Fruit fly (Drosophila melanogaster) whole organism, embryonic: Measurements from ENCODE around the gene kek2.

Experiments
- ATbp ChIP-seq: fragments of 200-800 bp; sonication (Bioruptor generic); optimal IDR thresholded peaks from 2 replicates; lab custom pipeline; 2017; ENCODE audit warnings: missing biosample characterization, mild to moderate bottlenecking, missing genetic modification characterization, missing genetic modification reagents
- Abd-B ChIP-seq: fragments of 200-800 bp; sonication (Bioruptor generic); optimal IDR thresholded peaks from 2 replicates; lab custom pipeline; 2018; ENCODE audit warnings: missing biosample characterization, mild to moderate bottlenecking, missing genetic modification characterization, moderate library complexity
- Awh ChIP-seq: fragments of 200-800 bp; sonication (Bioruptor generic); IDR thresholded peaks from 2 replicates; pipeline ENCODE4, ENCODE4 v1.3.6; 2022; ENCODE audit warnings: missing biosample characterization, missing genetic modification characterization
- Bgb ChIP-seq: fragments of 200-800 bp; sonication (Bioruptor generic); IDR thresholded peaks from 2 replicates; pipeline ENCODE4 v1.3.6; 2022; ENCODE audit warnings: missing biosample characterization, missing genetic modification characterization; ENCODE audit not compliant: partially characterized antibody
- CG10654 ChIP-seq: fragments of 200-800 bp; sonication (Bioruptor generic); optimal IDR thresholded peaks from 2 replicates; lab custom pipeline; 2016; ENCODE audit warnings: missing biosample characterization, missing genetic modification characterization
- CG11456 ChIP-seq: fragments of 200-800 bp; sonication (Bioruptor generic); IDR thresholded peaks from 3 replicates; pipeline ENCODE4 v1.3.6; 2022; ENCODE audit warnings: missing biosample characterization, missing genetic modification characterization
- CG11696 ChIP-seq: fragments of 200-800 bp; sonication (Bioruptor generic); IDR thresholded peaks from 2 replicates; pipeline ENCODE4 v1.3.6; 2022; ENCODE audit warnings: missing biosample characterization, missing genetic modification characterization
- CG15011 ChIP-seq: fragments of 200-800 bp; sonication (Bioruptor generic); optimal IDR thresholded peaks from 3 replicates; lab custom pipeline; 2018; ENCODE audit warnings: missing biosample characterization, mild to moderate bottlenecking, missing genetic modification characterization
- CG18599 ChIP-seq: fragments of 200-800 bp; sonication (Bioruptor generic); optimal IDR thresholded peaks from 3 replicates; lab custom pipeline; 2017; ENCODE audit warnings: missing biosample characterization, missing genetic modification characterization, mild to moderate bottlenecking, moderate library complexity, missing genetic modification reagents
- CG2875 ChIP-seq: fragments of 200-800 bp; sonication (Bioruptor generic); optimal IDR thresholded peaks from 2 replicates; lab custom pipeline; 2017; ENCODE audit warnings: missing biosample characterization, mild to moderate bottlenecking, missing genetic modification characterization, missing genetic modification reagents
- CG3995 ChIP-seq: fragments of 200-800 bp; sonication (Bioruptor generic); optimal IDR thresholded peaks from 3 replicates; lab custom pipeline; 2016; ENCODE audit warnings: missing biosample characterization, missing genetic modification characterization
- CG4424 ChIP-seq: fragments of 200-800 bp; sonication (Bioruptor generic); optimal IDR thresholded peaks from 3 replicates; lab custom pipeline; 2016; ENCODE audit warnings: missing biosample characterization, missing genetic modification characterization
- CG4617 ChIP-seq: fragments of 200-800 bp; sonication (Bioruptor generic); optimal IDR thresholded peaks from 3 replicates; lab custom pipeline; 2016; ENCODE audit warnings: missing biosample characterization, missing genetic modification characterization, borderline replicate concordance
- CG6765 ChIP-seq: fragments of 200-800 bp; sonication (Bioruptor generic); optimal IDR thresholded peaks from 3 replicates; lab custom pipeline; 2017; ENCODE audit warnings: missing biosample characterization, mild to moderate bottlenecking, missing genetic modification characterization
- CG7271 ChIP-seq: fragments of 200-800 bp; sonication (Bioruptor generic); optimal IDR thresholded peaks from 2 replicates; lab custom pipeline; 2018; ENCODE audit warnings: missing biosample characterization, mild to moderate bottlenecking, missing genetic modification characterization, moderate library complexity
- CG7745 ChIP-seq: fragments of 200-800 bp; sonication (Bioruptor generic); optimal IDR thresholded peaks from 2 replicates; lab custom pipeline; 2018; ENCODE audit warnings: missing biosample characterization, mild to moderate bottlenecking, missing genetic modification characterization, moderate library complexity
- CG8765 ChIP-seq: fragments of 200-800 bp; sonication (Bioruptor generic); IDR thresholded peaks from 2 replicates; pipeline ENCODE4 v1.3.6; 2022; ENCODE audit warnings: missing biosample characterization, missing genetic modification characterization
- Dbx ChIP-seq: fragments of 200-800 bp; sonication (Bioruptor generic); IDR thresholded peaks from 3 replicates; pipeline ENCODE4 v1.3.6; 2022; ENCODE audit warnings: missing biosample characterization, missing genetic modification characterization
- Dip2 ChIP-seq: fragments of 200-800 bp; sonication (Bioruptor generic); IDR thresholded peaks from 2 replicates; pipeline ENCODE4 v1.3.6; 2022; ENCODE audit warnings: missing biosample characterization, missing genetic modification characterization
- Doc3 ChIP-seq: fragments of 200-800 bp; sonication (Bioruptor generic); IDR thresholded peaks from 3 replicates; pipeline ENCODE4 v1.3.6; 2022; ENCODE audit warnings: missing biosample characterization, missing genetic modification characterization; ENCODE audit not compliant: partially characterized antibody
- Hmr ChIP-seq: fragments of 200-800 bp; sonication (Bioruptor generic); optimal IDR thresholded peaks from 3 replicates; lab custom pipeline; 2017; ENCODE audit warnings: mild to moderate bottlenecking, missing biosample characterization, missing genetic modification reagents, missing genetic modification characterization
- Jarid2 ChIP-seq: fragments of 200-800 bp; sonication (Bioruptor generic); optimal IDR thresholded peaks from 3 replicates; lab custom pipeline; 2017; ENCODE audit warnings: mild to moderate bottlenecking, missing biosample characterization, missing genetic modification reagents, missing genetic modification characterization
- MBD-R2 ChIP-seq: fragments of 200-800 bp; sonication (Bioruptor generic); IDR thresholded peaks from 2 replicates; pipeline ENCODE4 v1.3.6; 2022; ENCODE audit warnings: missing biosample characterization, missing genetic modification characterization
- Med ChIP-seq: fragments of 200-800 bp; sonication (Bioruptor generic); peaks from one replicate; lab custom pipeline; 2016; ENCODE audit warnings: missing biosample characterization, missing genetic modification characterization, mild to moderate bottlenecking, inconsistent platforms, moderate library complexity
- Nf-YB ChIP-seq: fragments of 200-800 bp; sonication (Bioruptor generic); optimal IDR thresholded peaks from 3 replicates; lab custom pipeline; 2019; ENCODE audit warnings: missing biosample characterization, mild to moderate bottlenecking, missing genetic modification characterization, moderate library complexity
- Oli ChIP-seq: fragments of 200-800 bp; sonication (Bioruptor generic); optimal IDR thresholded peaks from 2 replicates; lab custom pipeline; 2018; ENCODE audit warnings: missing biosample characterization, mild to moderate bottlenecking, missing genetic modification characterization, moderate library complexity
- Pdp1 ChIP-seq, 2 experiments: fragments of 200-800 bp; sonication (Bioruptor generic); optimal IDR thresholded peaks; 3 replicates each; lab custom pipeline; 2016; ENCODE audit warnings: missing biosample characterization in 2 of 2, missing genetic modification characterization in 2 of 2, mild to moderate bottlenecking in 1 of 2, moderate library complexity in 1 of 2
- Ravus ChIP-seq: fragments of 200-800 bp; sonication (Bioruptor generic); IDR thresholded peaks from 2 replicates; pipeline ENCODE4 v1.3.6; 2022; ENCODE audit warnings: missing biosample characterization, missing genetic modification characterization
- Side ChIP-seq: fragments of 200-800 bp; sonication (Bioruptor generic); optimal IDR thresholded peaks from 2 replicates; lab custom pipeline; 2016; ENCODE audit warnings: missing biosample characterization, missing genetic modification characterization
- Sin3A ChIP-seq: fragments of >200 bp; optimal IDR thresholded peaks from 2 replicates; lab custom pipeline; 2018
- Sry-β ChIP-seq: fragments of 200-800 bp; sonication (Bioruptor generic); optimal IDR thresholded peaks from 2 replicates; lab custom pipeline; 2018; ENCODE audit warnings: missing biosample characterization, mild to moderate bottlenecking, missing genetic modification characterization, moderate library complexity
- Tbp ChIP-seq: fragments of >200 bp; optimal IDR thresholded peaks from 2 replicates; lab custom pipeline; 2018; ENCODE audit warnings: missing biosample characterization, missing genetic modification characterization
- Trl ChIP-seq, 3 experiments: fragments of >200 bp in 2 of 3; fragments of 200-800 bp in 1 of 3; sonication (Bioruptor generic) in 1 of 3; optimal IDR thresholded peaks; 2 replicates in 1 of 3; 3 replicates in 2 of 3; lab custom pipeline; 2016 to 2017; ENCODE audit warnings: missing biosample characterization in 1 of 3, missing genetic modification characterization in 1 of 3
- ase ChIP-seq: fragments of 200-800 bp; sonication (Bioruptor generic); IDR thresholded peaks from 3 replicates; pipeline ENCODE4 v1.3.6; 2022; ENCODE audit warnings: missing biosample characterization, missing genetic modification characterization
- bcd ChIP-seq: fragments of 200-800 bp; sonication (Bioruptor generic); optimal IDR thresholded peaks from 2 replicates; lab custom pipeline; 2017; ENCODE audit warnings: missing biosample characterization, mild to moderate bottlenecking, missing genetic modification characterization
- cg ChIP-seq: fragments of 200-800 bp; sonication (Bioruptor generic); optimal IDR thresholded peaks from 3 replicates; lab custom pipeline; 2019; ENCODE audit warnings: missing biosample characterization, mild to moderate bottlenecking, missing genetic modification characterization, moderate library complexity
- dpn ChIP-seq, 2 experiments: fragments of 200-800 bp; sonication (Bioruptor generic); optimal IDR thresholded peaks; 3 replicates each; lab custom pipeline; 2016; ENCODE audit warnings: missing biosample characterization in 2 of 2, missing genetic modification characterization in 2 of 2
- ems ChIP-seq: fragments of 200-800 bp; sonication (Bioruptor generic); optimal IDR thresholded peaks from 3 replicates; lab custom pipeline; 2016; ENCODE audit warnings: missing biosample characterization, missing genetic modification characterization
- ewg ChIP-seq: fragments of 200-800 bp; sonication (Bioruptor generic); optimal IDR thresholded peaks from 3 replicates; lab custom pipeline; 2017; ENCODE audit warnings: mild to moderate bottlenecking, missing biosample characterization, missing genetic modification reagents, missing genetic modification characterization
- fu2 ChIP-seq: fragments of 200-800 bp; sonication (Bioruptor generic); optimal IDR thresholded peaks from 2 replicates; lab custom pipeline; 2016; ENCODE audit warnings: missing biosample characterization, missing genetic modification characterization
- grau ChIP-seq: fragments of 200-800 bp; optimal IDR thresholded peaks from 3 replicates; lab custom pipeline; 2019; ENCODE audit warnings: missing biosample characterization, mild to moderate bottlenecking, missing genetic modification characterization, moderate library complexity
- jumu ChIP-seq: fragments of 200-800 bp; sonication (Bioruptor generic); optimal IDR thresholded peaks from 3 replicates; lab custom pipeline; 2016; ENCODE audit warnings: missing biosample characterization, missing genetic modification characterization
- kah ChIP-seq: fragments of 200-800 bp; sonication (Bioruptor generic); optimal IDR thresholded peaks from 2 replicates; lab custom pipeline; 2018; ENCODE audit warnings: missing biosample characterization, mild to moderate bottlenecking, missing genetic modification characterization
- lola ChIP-seq, 3 experiments: fragments of >200 bp in 2 of 3; fragments of 200-800 bp in 1 of 3; sonication (Bioruptor generic) in 1 of 3; optimal IDR thresholded peaks; 2 replicates each; lab custom pipeline; 2017 to 2019; ENCODE audit warnings: missing biosample characterization in 3 of 3, missing genetic modification characterization in 3 of 3, mild to moderate bottlenecking in 1 of 3, moderate library complexity in 1 of 3
- pb ChIP-seq: fragments of 200-800 bp; sonication (Bioruptor generic); optimal IDR thresholded peaks from 3 replicates; lab custom pipeline; 2016; ENCODE audit warnings: missing biosample characterization, missing genetic modification characterization
- pho ChIP-seq: fragments of 200-800 bp; sonication (Bioruptor generic); optimal IDR thresholded peaks from 2 replicates; lab custom pipeline; 2016; ENCODE audit warnings: missing biosample characterization, missing genetic modification characterization
- row ChIP-seq: fragments of 200-800 bp; sonication (Bioruptor generic); IDR thresholded peaks from 3 replicates; pipeline ENCODE4 v1.3.6; 2022; ENCODE audit warnings: missing biosample characterization, missing genetic modification characterization
- sd ChIP-seq: fragments of 200-800 bp; sonication (Bioruptor generic); optimal IDR thresholded peaks from 3 replicates; lab custom pipeline; 2018; ENCODE audit warnings: missing biosample characterization, mild to moderate bottlenecking, missing genetic modification characterization, moderate library complexity
- so ChIP-seq: fragments of 200-800 bp; sonication (Bioruptor generic); IDR thresholded peaks from 3 replicates; pipeline ENCODE4 v1.3.6; 2022; ENCODE audit warnings: missing biosample characterization, missing genetic modification characterization
- ssp ChIP-seq: fragments of 200-800 bp; sonication (Bioruptor generic); IDR thresholded peaks from 2 replicates; pipeline ENCODE4 v1.3.6; 2022; ENCODE audit warnings: missing biosample characterization, missing genetic modification characterization
- tap ChIP-seq: fragments of 200-800 bp; optimal IDR thresholded peaks from 3 replicates; lab custom pipeline; 2019; ENCODE audit warnings: missing biosample characterization, mild to moderate bottlenecking, missing genetic modification characterization, moderate library complexity

Gene kek2

DNA sequence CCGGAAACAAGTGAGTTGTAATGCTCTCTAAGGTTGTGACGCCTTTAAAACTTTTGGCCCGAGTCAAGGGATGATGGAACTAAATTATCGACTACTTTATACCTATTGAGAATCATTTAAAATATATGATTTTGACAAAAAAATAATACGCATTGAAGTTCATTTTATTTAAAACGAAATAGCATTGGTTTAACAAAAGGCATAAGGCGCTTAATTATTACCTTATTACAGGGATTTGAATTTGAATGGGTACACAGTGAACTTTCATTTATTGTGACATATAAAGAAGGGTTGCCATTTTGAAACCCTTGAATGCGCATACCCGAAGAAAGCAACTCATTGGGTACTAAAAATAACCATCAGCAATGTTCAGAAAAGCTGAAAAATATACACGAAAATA, 7.3 kb downstream of the kek2 start (continued):
- no peak for TF ChIP-seq pho (GFP tag; lab: Kevin White, UChicago)
- TF ChIP-seq kah (GFP tag; lab: Kevin White, UChicago): no peak
- TF ChIP-seq ewg (GFP tag; lab: Kevin White, UChicago): no peak
- no peak for TF ChIP-seq CG7271 (tag; lab: Kevin White, UChicago)
- no peak for TF ChIP-seq sd (tag; lab: Kevin White, UChicago)
- no peak for TF ChIP-seq Nf-YB (GFP tag; lab: Kevin White, UChicago)
- no peak for TF ChIP-seq Side (GFP tag; lab: Kevin White, UChicago)
- no peak for TF ChIP-seq Awh (GFP tag; lab: Robert Waterston, UW)
- TF ChIP-seq Trl (optimal IDR thresholded peaks at IDR 0.05; lab: Kevin White, UChicago): no peak
- no peak for TF ChIP-seq Trl (GFP tag; optimal IDR thresholded peaks at IDR 0.05; lab: Kevin White, UChicago)
- TF ChIP-seq CG10654: no peak
- TF ChIP-seq Abd-B: no peak
- TF ChIP-seq bcd: no peak
- no peak for TF ChIP-seq ems (GFP tag; lab: Kevin White, UChicago)
- no peak for TF ChIP-seq CG11696 (GFP tag; lab: Robert Waterston, UW)
- peak; percentile 41 for TF ChIP-seq Oli
- no peak for TF ChIP-seq CG3995 (GFP tag; lab: Kevin White, UChicago)
- TF ChIP-seq CG18599 (GFP tag; lab: Kevin White, UChicago): peak; percentile 41
- TF ChIP-seq Bgb (GFP tag; lab: Robert Waterston, UW): no peak
- no peak for TF ChIP-seq Doc3 (GFP tag; lab: Robert Waterston, UW)
- TF ChIP-seq ssp (GFP tag; lab: Robert Waterston, UW): no peak
- no peak for TF ChIP-seq Dip2 (GFP tag; lab: Robert Waterston, UW)
- TF ChIP-seq CG15011 (GFP tag; lab: Kevin White, UChicago): no peak
- peak; percentile 43 for TF ChIP-seq grau
- TF ChIP-seq MBD-R2: no peak
- TF ChIP-seq Hmr (GFP tag; lab: Kevin White, UChicago): peak; percentile 26
- no peak for TF ChIP-seq ase (GFP tag; lab: Robert Waterston, UW)
- peak; percentile 62 for TF ChIP-seq row (GFP tag; lab: Robert Waterston, UW)
- TF ChIP-seq jumu (GFP tag; lab: Kevin White, UChicago): no peak
- TF ChIP-seq Ravus (GFP tag; lab: Robert Waterston, UW): no peak
- no peak for TF ChIP-seq Sry-β (GFP tag; lab: Kevin White, UChicago)
- TF ChIP-seq CG2875: no peak
- TF ChIP-seq CG4617 (GFP tag; lab: Kevin White, UChicago): no peak
- TF ChIP-seq Jarid2 (GFP tag; lab: Kevin White, UChicago): no peak
- TF ChIP-seq cg (GFP tag; lab: Kevin White, UChicago): no peak
- TF ChIP-seq CG7745 (tag; lab: Kevin White, UChicago): no peak
- no peak for TF ChIP-seq CG6765 (GFP tag; lab: Kevin White, UChicago)
- no peak for TF ChIP-seq Tbp (GFP tag; lab: Kevin White, UChicago)
- TF ChIP-seq CG11456 (GFP tag; lab: Robert Waterston, UW): no peak
- TF ChIP-seq CG4424 (GFP tag; lab: Kevin White, UChicago): no peak
- TF ChIP-seq lola (GFP tag; optimal IDR thresholded peaks at IDR 0.05; lab: Kevin White, UChicago): no peak
- no peak for TF ChIP-seq fu2
- TF ChIP-seq so (GFP tag; lab: Robert Waterston, UW): no peak
- peak; percentile 39 for TF ChIP-seq Med (GFP tag; lab: Kevin White, UChicago)
- no peak for TF ChIP-seq pb (GFP tag; lab: Kevin White, UChicago)
- no peak for TF ChIP-seq CG8765 (GFP tag; lab: Robert Waterston, UW)
- no peak for TF ChIP-seq Pdp1 (GFP tag; optimal IDR thresholded peaks at IDR 0.05; lab: Kevin White, UChicago)
- no peak for TF ChIP-seq tap (tag; lab: Kevin White, UChicago)
- peak; percentile 14 for TF ChIP-seq ATbp (GFP tag; lab: Kevin White, UChicago)
- TF ChIP-seq dpn (GFP tag; optimal IDR thresholded peaks at IDR 0.05; lab: Kevin White, UChicago): peak in 1 of 2 experiments; percentile 6
- no peak for TF ChIP-seq Sin3A
- TF ChIP-seq Dbx: no peak
